Worm (Caenorhabditis elegans): ENCODE results near the gene R06F6.14.
A peak's percentile ranks its signal among the peaks of the same experiment; 100 is the strongest.

The R06F6.14 gene

DNA sequence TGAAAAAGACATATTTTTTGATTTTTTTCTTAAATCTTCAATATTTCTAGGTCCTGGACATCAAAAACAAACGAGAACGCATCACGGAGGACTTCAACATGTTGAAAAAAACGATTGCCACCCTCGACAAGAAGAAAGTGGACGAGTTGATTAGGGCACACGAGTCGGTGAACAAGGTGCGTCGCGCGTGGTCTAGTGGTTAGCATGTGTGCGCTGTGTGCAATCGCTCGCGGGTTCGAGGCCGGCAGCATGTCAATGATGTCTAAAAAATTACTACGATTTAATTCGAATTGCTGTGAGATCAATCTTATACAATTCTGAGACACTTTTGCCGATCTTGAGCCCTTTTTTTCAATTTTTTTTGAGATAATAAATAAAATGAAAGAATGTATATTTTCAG lies 31.0 kb downstream of the R06F6.14 start:
- no peak for TF ChIP-seq peb-1 (tag; optimal IDR thresholded peaks at IDR 0.05)
- TF ChIP-seq mdl-1 (tag; optimal IDR thresholded peaks at IDR 0.05), result peak; percentile 12 to 40
- no peak for TF ChIP-seq ama-1 (optimal IDR thresholded peaks at IDR 0.05)
- peak; percentile 47 for TF ChIP-seq unc-55 (GFP tag; optimal IDR thresholded peaks at IDR 0.05)
- TF ChIP-seq mab-5 (tag; optimal IDR thresholded peaks at IDR 0.05), result peak; percentile 51
- TF ChIP-seq aly-2 (tag; optimal IDR thresholded peaks at IDR 0.05), result no peak
- no peak for TF ChIP-seq alr-1 (tag; optimal IDR thresholded peaks at IDR 0.05)
- TF ChIP-seq nhr-10 (tag; optimal IDR thresholded peaks at IDR 0.05), result no peak
- TF ChIP-seq lin-13 (GFP tag; optimal IDR thresholded peaks at IDR 0.05), result peak; percentile 74
- TF ChIP-seq nhr-23 (tag; optimal IDR thresholded peaks at IDR 0.05), result no peak
- no peak for TF ChIP-seq ZK546.5 (tag; optimal IDR thresholded peaks at IDR 0.05)
- TF ChIP-seq fos-1 (tag; optimal IDR thresholded peaks at IDR 0.05), result peak; percentile 59
- TF ChIP-seq sem-4 (tag; optimal IDR thresholded peaks at IDR 0.05), result peak; percentile 41
- peak; percentile 53 for TF ChIP-seq lin-11 (tag; optimal IDR thresholded peaks at IDR 0.05)
- peak; percentile 28 for TF ChIP-seq blmp-1 (tag; optimal IDR thresholded peaks at IDR 0.05; ENCODE audit: insufficient read depth)
- TF ChIP-seq lsy-2 (tag; optimal IDR thresholded peaks at IDR 0.05), result peak; percentile 63 to 82
- TF ChIP-seq nhr-11 (tag; optimal IDR thresholded peaks at IDR 0.05), result no peak
- peak; percentile 87 for TF ChIP-seq nhr-21 (tag; optimal IDR thresholded peaks at IDR 0.05)
- peak; percentile 91 for TF ChIP-seq nhr-129 (tag; optimal IDR thresholded peaks at IDR 0.05)
- peak; percentile 74 for TF ChIP-seq Y55F3AM.14 (GFP tag; optimal IDR thresholded peaks at IDR 0.05)
- peak; percentile 39 for TF ChIP-seq ztf-4 (tag; optimal IDR thresholded peaks at IDR 0.05)
- no peak for TF ChIP-seq elt-1 (tag; optimal IDR thresholded peaks at IDR 0.05)
- peak; percentile 79 for TF ChIP-seq gmeb-1 (tag; optimal IDR thresholded peaks at IDR 0.05)
- peak; percentile 78 for TF ChIP-seq sma-3 (GFP tag; optimal IDR thresholded peaks at IDR 0.05)
- TF ChIP-seq ztf-1 (GFP tag; conservative IDR thresholded peaks at IDR 0.05), result no peak
- peak; percentile 24 for TF ChIP-seq R02D3.7 (tag; optimal IDR thresholded peaks at IDR 0.05)
- no peak for TF ChIP-seq elt-3 (tag; optimal IDR thresholded peaks at IDR 0.05)
- TF ChIP-seq dmd-4 (tag; optimal IDR thresholded peaks at IDR 0.05), result no peak
- TF ChIP-seq nhr-25 (tag; optimal IDR thresholded peaks at IDR 0.05), result peak; percentile 59
- no peak for TF ChIP-seq mbf-1 (tag; optimal IDR thresholded peaks at IDR 0.05)
- TF ChIP-seq nhr-77 (tag; optimal IDR thresholded peaks at IDR 0.05), result no peak
- TF ChIP-seq ceh-16 (tag; optimal IDR thresholded peaks at IDR 0.05), result peak; percentile 11
- peak; percentile 81 for TF ChIP-seq crh-2 (tag; optimal IDR thresholded peaks at IDR 0.05)
- peak; percentile 79 for TF ChIP-seq C34F6.9 (tag; optimal IDR thresholded peaks at IDR 0.05)
- TF ChIP-seq sma-9 (GFP tag; optimal IDR thresholded peaks at IDR 0.05), result peak; percentile 81
- no peak for TF ChIP-seq sma-9 (tag; optimal IDR thresholded peaks at IDR 0.05)
- no peak for TF ChIP-seq unc-62 (GFP tag; optimal IDR thresholded peaks at IDR 0.05)
- peak; percentile 80 for TF ChIP-seq F13H6.1 (tag; optimal IDR thresholded peaks at IDR 0.05)
- no peak for TF ChIP-seq unc-39 (tag; optimal IDR thresholded peaks at IDR 0.05)
- peak; percentile 48 for TF ChIP-seq egl-27 (tag; optimal IDR thresholded peaks at IDR 0.05)
- peak; percentile 75 for TF ChIP-seq snpc-4 (tag; optimal IDR thresholded peaks at IDR 0.05)
- TF ChIP-seq zag-1 (tag; optimal IDR thresholded peaks at IDR 0.05), result peak; percentile 45
- TF ChIP-seq nhr-6 (tag; optimal IDR thresholded peaks at IDR 0.05), result peak; percentile 49
- no peak for TF ChIP-seq nhr-12 (tag; optimal IDR thresholded peaks at IDR 0.05)

DNA sequence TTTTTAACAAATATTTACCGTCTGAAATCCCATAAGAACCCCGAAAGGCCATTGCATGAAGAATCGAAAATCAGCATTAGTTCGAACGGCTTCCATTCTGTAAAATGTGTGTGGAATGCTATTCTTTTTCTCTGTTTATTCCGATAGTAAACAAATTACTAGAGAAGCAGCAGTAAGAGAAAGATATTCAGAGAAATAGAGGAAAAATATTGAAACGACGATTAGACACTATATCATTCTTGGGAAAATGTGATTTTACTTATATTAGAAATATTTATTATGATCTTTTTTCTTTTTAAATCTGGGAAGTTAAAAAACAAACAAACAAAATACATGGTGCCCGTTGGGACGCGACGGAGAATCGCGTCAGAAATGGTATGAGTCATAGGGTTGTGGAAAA lies 34.4 kb downstream of the R06F6.14 start, which contains the start of gene M106.8:
Gene M106.8 (minus strand): TSS at position 101 of the 400 bp plus-strand sequence.
- TF ChIP-seq ztf-11 (tag; optimal IDR thresholded peaks at IDR 0.05) (no peak), nhr-237 (tag; optimal IDR thresholded peaks at IDR 0.05) (no peak), nhr-10 (tag; optimal IDR thresholded peaks at IDR 0.05) (no peak), ZK546.5 (tag; optimal IDR thresholded peaks at IDR 0.05) (no peak), nhr-11 (tag; optimal IDR thresholded peaks at IDR 0.05) (no peak), elt-3 (tag; optimal IDR thresholded peaks at IDR 0.05) (no peak), nhr-12 (tag; optimal IDR thresholded peaks at IDR 0.05) (no peak), mbf-1 (tag; optimal IDR thresholded peaks at IDR 0.05) (no peak), mdl-1 (tag; optimal IDR thresholded peaks at IDR 0.05) (no peak), gmeb-1 (tag; optimal IDR thresholded peaks at IDR 0.05) (no peak), R02D3.7 (tag; optimal IDR thresholded peaks at IDR 0.05) (no peak), nhr-77 (tag; optimal IDR thresholded peaks at IDR 0.05) (no peak), lsy-2 (tag; optimal IDR thresholded peaks at IDR 0.05) (no peak)

All from whole organism, L2 larva.